Fruit fly (Drosophila melanogaster) whole organism, prepupa: ENCODE data around the gene CG4709.

Source experiments
- CG10631 ChIP-seq: fragments of 200-800 bp; sonication (Bioruptor generic); optimal IDR thresholded peaks from 2 replicates; lab custom pipeline; 2016; ENCODE audit warnings: missing biosample characterization, missing genetic modification characterization
- CG10669 ChIP-seq: fragments of 200-800 bp; sonication (Bioruptor generic); optimal IDR thresholded peaks from 3 replicates; lab custom pipeline; 2018; ENCODE audit warnings: missing biosample characterization, mild to moderate bottlenecking, missing genetic modification characterization, moderate library complexity
- CG11294 ChIP-seq: fragments of 200-800 bp; sonication (Bioruptor generic); IDR thresholded peaks from 2 replicates; pipeline ENCODE4 v1.3.6; 2022; ENCODE audit warnings: missing biosample characterization, missing genetic modification characterization
- CG11902 ChIP-seq: fragments of 200-800 bp; sonication (Bioruptor generic); optimal IDR thresholded peaks from 3 replicates; lab custom pipeline; 2016; ENCODE audit warnings: missing biosample characterization, missing genetic modification characterization
- CG15336 ChIP-seq: fragments of 200-800 bp; sonication (Bioruptor generic); IDR thresholded peaks from 2 replicates; pipeline ENCODE4 v1.3.6; 2022; ENCODE audit warnings: missing biosample characterization, missing genetic modification characterization
- CG1621 ChIP-seq: fragments of 200-800 bp; sonication (Bioruptor generic); optimal IDR thresholded peaks from 3 replicates; lab custom pipeline; 2018; ENCODE audit warnings: missing biosample characterization, mild to moderate bottlenecking, missing genetic modification characterization
- CG3032 ChIP-seq: fragments of 200-800 bp; optimal IDR thresholded peaks from 2 replicates; lab custom pipeline; 2019; ENCODE audit warnings: missing biosample characterization, mild to moderate bottlenecking, missing genetic modification characterization, moderate library complexity
- CG31627 ChIP-seq: fragments of 200-800 bp; sonication (Bioruptor generic); optimal IDR thresholded peaks from 3 replicates; lab custom pipeline; 2016; ENCODE audit warnings: missing biosample characterization, missing genetic modification characterization
- CG32006 ChIP-seq: fragments of 200-800 bp; sonication (Bioruptor generic); optimal IDR thresholded peaks from 3 replicates; lab custom pipeline; 2017; ENCODE audit warnings: missing biosample characterization, mild to moderate bottlenecking, missing genetic modification characterization
- CG3919 ChIP-seq: fragments of 200-800 bp; sonication (Bioruptor generic); optimal IDR thresholded peaks from 3 replicates; lab custom pipeline; 2016; ENCODE audit warnings: missing biosample characterization, missing genetic modification characterization
- CG4318 ChIP-seq: fragments of 200-800 bp; sonication (Bioruptor generic); optimal IDR thresholded peaks from 3 replicates; lab custom pipeline; 2017; ENCODE audit warnings: missing biosample characterization, mild to moderate bottlenecking, missing genetic modification characterization
- CG6163 ChIP-seq: fragments of 200-800 bp; sonication (Bioruptor generic); IDR thresholded peaks from 3 replicates; pipeline ENCODE4 v1.3.6; 2022; ENCODE audit warnings: missing biosample characterization, missing genetic modification characterization
- CG6276 ChIP-seq: fragments of 200-800 bp; sonication (Bioruptor generic); optimal IDR thresholded peaks from 2 replicates; lab custom pipeline; 2017; ENCODE audit warnings: missing biosample characterization, mild to moderate bottlenecking, missing genetic modification characterization
- CG6792 ChIP-seq: fragments of 200-800 bp; sonication (Bioruptor generic); optimal IDR thresholded peaks from 3 replicates; lab custom pipeline; 2016; ENCODE audit warnings: missing biosample characterization, missing genetic modification characterization
- CG6808 ChIP-seq: fragments of 200-800 bp; sonication (Bioruptor generic); optimal IDR thresholded peaks from 3 replicates; lab custom pipeline; 2017; ENCODE audit warnings: missing biosample characterization, missing genetic modification characterization, mild to moderate bottlenecking, moderate library complexity, missing genetic modification reagents
- CG6854 ChIP-seq: fragments of 200-800 bp; sonication (Bioruptor generic); optimal IDR thresholded peaks from 2 replicates; lab custom pipeline; 2017; ENCODE audit warnings: missing biosample characterization, mild to moderate bottlenecking, missing genetic modification characterization
- CG7368 ChIP-seq: fragments of 200-800 bp; sonication (Bioruptor generic); optimal IDR thresholded peaks from 3 replicates; lab custom pipeline; 2016; ENCODE audit warnings: missing biosample characterization, missing genetic modification characterization
- CG8319 ChIP-seq: fragments of 200-800 bp; sonication (Bioruptor generic); optimal IDR thresholded peaks from 3 replicates; lab custom pipeline; 2016; ENCODE audit warnings: missing biosample characterization, missing genetic modification characterization
- CG8632 ChIP-seq: fragments of 200-800 bp; sonication (Bioruptor generic); optimal IDR thresholded peaks from 3 replicates; lab custom pipeline; 2016; ENCODE audit warnings: missing biosample characterization, missing genetic modification characterization
- CG9139 ChIP-seq: fragments of 200-800 bp; sonication (Bioruptor generic); optimal IDR thresholded peaks from 3 replicates; lab custom pipeline; 2017; ENCODE audit warnings: missing biosample characterization, mild to moderate bottlenecking, missing genetic modification characterization
- Eip78C ChIP-seq: fragments of 200-800 bp; sonication (Bioruptor generic); peaks from one replicate; lab custom pipeline; 2016; ENCODE audit warnings: missing biosample characterization, missing genetic modification characterization
- Ets96B ChIP-seq: fragments of 200-800 bp; optimal IDR thresholded peaks from 2 replicates; lab custom pipeline; 2019; ENCODE audit warnings: missing biosample characterization, mild to moderate bottlenecking, missing genetic modification characterization, moderate library complexity
- Gug ChIP-seq: fragments of 200-800 bp; sonication (Bioruptor generic); IDR thresholded peaks from 2 replicates; pipeline ENCODE4 v1.3.6; 2022; ENCODE audit warnings: missing biosample characterization, missing genetic modification characterization
- Hr39 ChIP-seq: fragments of 200-800 bp; sonication (Bioruptor generic); optimal IDR thresholded peaks from 2 replicates; lab custom pipeline; 2016; ENCODE audit warnings: missing biosample characterization, missing genetic modification characterization
- Hr4 ChIP-seq: fragments of 200-800 bp; sonication (Bioruptor generic); optimal IDR thresholded peaks from 3 replicates; lab custom pipeline; 2016; ENCODE audit warnings: missing biosample characterization, missing genetic modification characterization
- Met ChIP-seq: fragments of 200-800 bp; sonication (Bioruptor generic); optimal IDR thresholded peaks from 3 replicates; lab custom pipeline; 2016; ENCODE audit warnings: missing biosample characterization, missing genetic modification characterization
- OdsH ChIP-seq: fragments of 200-800 bp; sonication (Bioruptor generic); optimal IDR thresholded peaks from 3 replicates; lab custom pipeline; 2016; ENCODE audit warnings: missing biosample characterization, missing genetic modification characterization
- Sox14 ChIP-seq: fragments of 200-800 bp; sonication (Bioruptor generic); optimal IDR thresholded peaks from 3 replicates; lab custom pipeline; 2016; ENCODE audit warnings: missing biosample characterization, missing genetic modification characterization
- achi ChIP-seq: fragments of 200-800 bp; sonication (Bioruptor generic); optimal IDR thresholded peaks from 3 replicates; lab custom pipeline; 2016; ENCODE audit warnings: missing biosample characterization, missing genetic modification characterization
- acj6 ChIP-seq: fragments of 200-800 bp; sonication (Bioruptor generic); optimal IDR thresholded peaks from 3 replicates; lab custom pipeline; 2016; ENCODE audit warnings: missing biosample characterization, missing genetic modification characterization
- cyc ChIP-seq: fragments of 200-800 bp; sonication (Bioruptor generic); optimal IDR thresholded peaks from 3 replicates; lab custom pipeline; 2016; ENCODE audit warnings: missing biosample characterization, missing genetic modification characterization
- dac ChIP-seq: fragments of 200-800 bp; sonication (Bioruptor generic); optimal IDR thresholded peaks from 2 replicates; lab custom pipeline; 2017; ENCODE audit warnings: missing biosample characterization, mild to moderate bottlenecking, missing genetic modification characterization
- dsx ChIP-seq: fragments of 200-800 bp; optimal IDR thresholded peaks from 3 replicates; lab custom pipeline; 2019; ENCODE audit warnings: missing biosample characterization, mild to moderate bottlenecking, missing genetic modification characterization, moderate library complexity; ENCODE audit not compliant: poor library complexity, severe bottlenecking
- eg ChIP-seq: fragments of 200-800 bp; sonication (Bioruptor generic); IDR thresholded peaks from 3 replicates; pipeline ENCODE4 v1.3.6; 2022; ENCODE audit warnings: missing biosample characterization, missing genetic modification characterization
- esn ChIP-seq: fragments of 200-800 bp; sonication (Bioruptor generic); optimal IDR thresholded peaks from 2 replicates; lab custom pipeline; 2016; ENCODE audit warnings: missing biosample characterization, mild to moderate bottlenecking, missing genetic modification characterization, moderate library complexity
- fkh ChIP-seq: fragments of 200-800 bp; sonication (Bioruptor generic); optimal IDR thresholded peaks from 3 replicates; lab custom pipeline; 2017; ENCODE audit warnings: missing biosample characterization, mild to moderate bottlenecking, missing genetic modification characterization, moderate library complexity
- lz ChIP-seq: fragments of 200-800 bp; sonication (Bioruptor generic); optimal IDR thresholded peaks from 3 replicates; lab custom pipeline; 2016; ENCODE audit warnings: missing biosample characterization, missing genetic modification characterization
- net ChIP-seq: fragments of 200-800 bp; sonication (Bioruptor generic); optimal IDR thresholded peaks from 3 replicates; lab custom pipeline; 2016; ENCODE audit warnings: missing biosample characterization, missing genetic modification characterization
- salr ChIP-seq, 2 experiments: fragments of 200-800 bp; sonication (Bioruptor generic); optimal IDR thresholded peaks; 3 replicates each; lab custom pipeline; 2016 to 2018; ENCODE audit warnings: missing biosample characterization in 2 of 2, missing genetic modification characterization in 2 of 2, mild to moderate bottlenecking in 1 of 2
- ss ChIP-seq, 2 experiments: fragments of 200-800 bp; sonication (Bioruptor generic); optimal IDR thresholded peaks; 2 replicates in 1 of 2; 3 replicates in 1 of 2; lab custom pipeline; 2017 to 2018; ENCODE audit warnings: mild to moderate bottlenecking in 2 of 2, missing biosample characterization in 2 of 2, missing genetic modification characterization in 2 of 2, moderate library complexity in 1 of 2
- svp ChIP-seq: fragments of 200-800 bp; sonication (Bioruptor generic); peaks from one replicate; lab custom pipeline; 2016; ENCODE audit warnings: missing biosample characterization, missing genetic modification characterization
- topi ChIP-seq: fragments of 200-800 bp; sonication (Bioruptor generic); optimal IDR thresholded peaks from 3 replicates; lab custom pipeline; 2016; ENCODE audit warnings: missing biosample characterization, missing genetic modification characterization
- vri ChIP-seq: fragments of 200-800 bp; sonication (Bioruptor generic); optimal IDR thresholded peaks from 3 replicates; lab custom pipeline; 2016; ENCODE audit warnings: missing biosample characterization, mild to moderate bottlenecking, missing genetic modification characterization

The CG4709 gene

DNA sequence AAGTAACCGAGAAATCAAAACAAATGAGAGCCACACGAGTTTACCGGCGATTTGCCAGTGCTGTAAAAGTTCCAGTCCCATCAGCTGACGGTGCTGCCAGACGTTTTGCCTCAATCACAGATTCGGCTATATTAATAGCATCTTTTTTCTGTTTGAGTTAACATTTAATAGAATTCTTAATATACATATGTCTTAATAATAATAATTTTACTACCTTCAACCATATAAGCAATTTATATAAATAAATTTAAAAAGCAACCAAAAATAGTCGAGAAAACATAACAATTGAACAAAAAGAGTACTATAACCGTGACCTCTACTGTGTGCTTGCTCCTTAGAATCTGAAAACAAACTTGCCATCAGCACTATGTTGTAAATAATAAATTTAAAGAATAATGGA, at the start of gene CG4709, which contains the start of gene CG13126 (continued):
- TF ChIP-seq achi (peak; percentile 90), Met (peak; percentile 83), CG11902 (GFP tag; lab: Kevin White, UChicago) (peak; percentile 75), CG7368 (GFP tag; lab: Kevin White, UChicago) (peak; percentile 88), lz (GFP tag; lab: Kevin White, UChicago) (peak; percentile 74), CG32006 (GFP tag; lab: Kevin White, UChicago) (peak; percentile 90), CG6854 (GFP tag; lab: Kevin White, UChicago) (peak; percentile 79), cyc (GFP tag; lab: Kevin White, UChicago) (peak; percentile 86)

DNA sequence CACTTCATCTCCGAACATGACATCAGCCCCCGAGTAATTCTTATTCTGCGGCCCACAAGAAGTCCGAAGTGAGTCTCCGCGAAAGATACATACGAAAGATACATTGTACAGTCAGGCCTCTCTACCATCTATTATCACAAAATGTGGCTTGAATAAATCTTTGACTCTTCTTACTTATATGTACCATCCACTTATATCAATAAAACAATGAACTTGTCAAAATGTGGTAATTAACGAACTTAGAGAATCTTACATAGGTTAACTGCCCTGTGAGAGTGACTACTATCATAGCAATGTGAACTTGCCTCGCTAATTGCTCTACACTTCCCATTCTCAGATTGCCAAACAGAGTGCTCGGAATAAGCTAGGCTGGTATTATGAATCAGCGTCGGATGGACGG, 47.5 kb upstream of the CG4709 start:
- TF ChIP-seq CG9139 (GFP tag; lab: Kevin White, UChicago), result no peak
- peak; percentile 78 for TF ChIP-seq CG6163 (GFP tag; lab: Robert Waterston, UW)
- peak; percentile 32 for TF ChIP-seq CG10669 (GFP tag; lab: Kevin White, UChicago)
- peak; percentile 69 for TF ChIP-seq Gug
- no peak for TF ChIP-seq CG6808
- peak; percentile 50; the same call in 1 of the 2 replicates for TF ChIP-seq CG15336 (GFP tag; lab: Robert Waterston, UW)
- peak; percentile 7 for TF ChIP-seq CG7368 (GFP tag; lab: Kevin White, UChicago)
- peak; percentile 20 for TF ChIP-seq net (GFP tag; lab: Kevin White, UChicago)
- peak; percentile 30 for TF ChIP-seq achi
- no peak for TF ChIP-seq vri (GFP tag; lab: Kevin White, UChicago)
- TF ChIP-seq CG3919, result peak; percentile 22
- peak; percentile 53 for TF ChIP-seq Ets96B
- no peak for TF ChIP-seq CG31627 (GFP tag; lab: Kevin White, UChicago)
- TF ChIP-seq dsx (GFP tag; lab: Kevin White, UChicago), result peak; percentile 6
- TF ChIP-seq lz (GFP tag; lab: Kevin White, UChicago), result no peak
- no peak for TF ChIP-seq acj6 (GFP tag; lab: Kevin White, UChicago)
- TF ChIP-seq Hr4 (GFP tag; lab: Kevin White, UChicago), result peak; percentile 39
- TF ChIP-seq CG32006 (GFP tag; lab: Kevin White, UChicago), result no peak
- peak; percentile 47 for TF ChIP-seq CG3032 (tag; lab: Kevin White, UChicago)
- peak; percentile 71 for TF ChIP-seq Eip78C
- TF ChIP-seq eg (GFP tag; lab: Robert Waterston, UW), result peak; percentile 74
- no peak for TF ChIP-seq topi (GFP tag; lab: Kevin White, UChicago)
- peak; percentile 29 for TF ChIP-seq CG6276 (GFP tag; lab: Kevin White, UChicago)
- peak; percentile 66 for TF ChIP-seq CG11294 (GFP tag; lab: Robert Waterston, UW)
- no peak for TF ChIP-seq dac (GFP tag; lab: Kevin White, UChicago)
- no peak for TF ChIP-seq OdsH (GFP tag; lab: Kevin White, UChicago)
- TF ChIP-seq CG10631 (GFP tag; lab: Kevin White, UChicago), result peak; percentile 18
- TF ChIP-seq svp (GFP tag; lab: Kevin White, UChicago), result no peak
- TF ChIP-seq Hr39 (GFP tag; lab: Kevin White, UChicago), result no peak
- no peak for TF ChIP-seq Sox14 (GFP tag; lab: Kevin White, UChicago)
- TF ChIP-seq, all 60 proteins: peak for 17

dm6 chr2L:9907320-9908256, 46.5 kb upstream of the CG4709 start:
- peak; percentile 5 for TF ChIP-seq CG3919
- no peak for TF ChIP-seq svp (GFP tag; lab: Kevin White, UChicago)
- no peak for TF ChIP-seq Hr39 (GFP tag; lab: Kevin White, UChicago)
- no peak for TF ChIP-seq cyc (GFP tag; lab: Kevin White, UChicago)
- TF ChIP-seq CG6808, result peak; percentile 29
- TF ChIP-seq ss (GFP tag; optimal IDR thresholded peaks at IDR 0.05; lab: Kevin White, UChicago), result peak; percentile 36 to 37
- TF ChIP-seq CG32006 (GFP tag; lab: Kevin White, UChicago), result no peak
- TF ChIP-seq fkh (GFP tag; lab: Kevin White, UChicago), result peak; percentile 37
- no peak for TF ChIP-seq Sox14 (GFP tag; lab: Kevin White, UChicago)
- peak; percentile 76 for TF ChIP-seq Eip78C
- no peak for TF ChIP-seq Met
- no peak for TF ChIP-seq CG10631 (GFP tag; lab: Kevin White, UChicago)
- TF ChIP-seq lz (GFP tag; lab: Kevin White, UChicago), result no peak
- no peak for TF ChIP-seq esn (GFP tag; lab: Kevin White, UChicago)
- TF ChIP-seq Hr4 (GFP tag; lab: Kevin White, UChicago), result no peak
- peak; percentile 38 for TF ChIP-seq CG1621 (tag; lab: Kevin White, UChicago)
- TF ChIP-seq CG10669 (GFP tag; lab: Kevin White, UChicago), result peak; percentile 2
- no peak for TF ChIP-seq CG6792 (GFP tag; lab: Kevin White, UChicago)
- TF ChIP-seq CG8319 (GFP tag; lab: Kevin White, UChicago), result no peak
- no peak for TF ChIP-seq CG11902 (GFP tag; lab: Kevin White, UChicago)
- TF ChIP-seq CG8632 (GFP tag; lab: Kevin White, UChicago), result no peak
- TF ChIP-seq acj6 (GFP tag; lab: Kevin White, UChicago), result no peak
- TF ChIP-seq CG4318 (GFP tag; lab: Kevin White, UChicago), result no peak
- peak in 1 of 2 experiments; percentile 22 for TF ChIP-seq salr (GFP tag; optimal IDR thresholded peaks at IDR 0.05; lab: Kevin White, UChicago)
